Worm (Caenorhabditis elegans): ENCODE results near the gene srb-6.
A peak's percentile ranks its signal among the peaks of the same experiment; 100 is the strongest.

Gene srb-6

ce11 chrII:10194605-10195004, at the start of gene srb-6:
srb-6 (plus strand) TSS chrII:10194905.
- no peak for TF ChIP-seq Y105C5A.15 (GFP tag; IDR thresholded peaks at IDR 0.05)
- TF ChIP-seq mxl-3 (GFP tag; optimal IDR thresholded peaks at IDR 0.05): no peak
- no peak for TF ChIP-seq ztf-11 (tag; optimal IDR thresholded peaks at IDR 0.05)
- TF ChIP-seq F10B5.3 (tag; optimal IDR thresholded peaks at IDR 0.05): no peak

- TF ChIP-seq vab-7 (GFP tag; IDR thresholded peaks at IDR 0.05) (no peak), unc-62 (GFP tag; optimal IDR thresholded peaks at IDR 0.05 in 1 of 2) (peak in 1 of 2 experiments; percentile 3), unc-62 (tag; optimal IDR thresholded peaks at IDR 0.05) (no peak), ctbp-1 (GFP tag; IDR thresholded peaks at IDR 0.05) (no peak), aha-1 (tag) (peak; percentile 88), nhr-102 (tag; optimal IDR thresholded peaks at IDR 0.05) (no peak), nhr-48 (tag; optimal IDR thresholded peaks at IDR 0.05) (no peak), daf-8 (GFP tag; IDR thresholded peaks at IDR 0.05) (no peak)
Observed at ce11 chrII:10146488-10146887, 48.2 kb upstream of the srb-6 start, which contains the start of gene pax-3. pax-3 (plus strand) TSS chrII:10146570.

ce11 chrII:10147502-10147901, 47.2 kb upstream of the srb-6 start:
- TF ChIP-seq lin-39 (tag; optimal IDR thresholded peaks at IDR 0.05) (no peak), zfp-3 (GFP tag; conservative IDR thresholded peaks at IDR 0.05) (no peak), nhr-102 (tag; optimal IDR thresholded peaks at IDR 0.05) (no peak), jun-1 (tag; optimal IDR thresholded peaks at IDR 0.05) (no peak), Y75B8A.6 (GFP tag; IDR thresholded peaks at IDR 0.05) (no peak), fos-1 (tag; optimal IDR thresholded peaks at IDR 0.05) (no peak), pha-4 (GFP tag; IDR thresholded peaks at IDR 0.05) (no peak), pha-4 (tag; optimal IDR thresholded peaks at IDR 0.05) (no peak), ZK337.2 (GFP tag; IDR thresholded peaks at IDR 0.05) (no peak), dpl-1 (GFP tag; optimal IDR thresholded peaks at IDR 0.05) (no peak), Y48G9A.11 (GFP tag; IDR thresholded peaks at IDR 0.05) (no peak), F49E8.2 (tag; optimal IDR thresholded peaks at IDR 0.05; ENCODE audit: borderline replicate concordance) (no peak), zip-11 (GFP tag; IDR thresholded peaks at IDR 0.05) (no peak), D1046.2 (GFP tag; IDR thresholded peaks at IDR 0.05) (no peak), hlh-11 (tag; optimal IDR thresholded peaks at IDR 0.05) (no peak), cey-2 (tag; optimal IDR thresholded peaks at IDR 0.05; ENCODE audit: borderline replicate concordance, insufficient read depth) (no peak), nhr-111 (GFP tag; optimal IDR thresholded peaks at IDR 0.05) (no peak)

- no peak for TF ChIP-seq nhr-48 (tag; optimal IDR thresholded peaks at IDR 0.05)
- no peak for TF ChIP-seq ZK337.2 (GFP tag; IDR thresholded peaks at IDR 0.05)
- no peak for TF ChIP-seq dpl-1 (GFP tag; optimal IDR thresholded peaks at IDR 0.05)
- TF ChIP-seq snpc-4 (tag; optimal IDR thresholded peaks at IDR 0.05): no peak
- TF ChIP-seq D1046.2 (GFP tag; IDR thresholded peaks at IDR 0.05): no peak
- TF ChIP-seq spr-1 (tag; optimal IDR thresholded peaks at IDR 0.05): no peak
- TF ChIP-seq ceh-44 (GFP tag; IDR thresholded peaks at IDR 0.05): no peak
- no peak for TF ChIP-seq sdz-12 (GFP tag; optimal IDR thresholded peaks at IDR 0.05)
- TF ChIP-seq jun-1 (tag; optimal IDR thresholded peaks at IDR 0.05): no peak
Observed at ce11 chrII:10155106-10155505, 39.6 kb upstream of the srb-6 start, which contains the start of gene nlp-63. nlp-63 (plus strand) TSS chrII:10155406.

- no peak for TF ChIP-seq fkh-10 (GFP tag; optimal IDR thresholded peaks at IDR 0.05)
- TF ChIP-seq Y105C5A.15 (GFP tag; IDR thresholded peaks at IDR 0.05): no peak
- no peak for TF ChIP-seq pha-4 (GFP tag; IDR thresholded peaks at IDR 0.05)
- TF ChIP-seq pha-4 (tag; optimal IDR thresholded peaks at IDR 0.05): no peak
- no peak for TF ChIP-seq daf-19 (GFP tag; conservative IDR thresholded peaks at IDR 0.05)
- TF ChIP-seq daf-12 (tag; optimal IDR thresholded peaks at IDR 0.05): no peak
- TF ChIP-seq nhr-11 (tag; optimal IDR thresholded peaks at IDR 0.05): peak; percentile 24
Observed at ce11 chrII:10162785-10163184, 31.9 kb upstream of the srb-6 start.

All from whole organism, L4 larva.